Fruit fly (Drosophila melanogaster) whole organism, wandering third instar larva: Measurements from ENCODE around the gene tara.

Source experiments
- Abd-B ChIP-seq: fragments of >200 bp; optimal IDR thresholded peaks from 2 replicates; lab custom pipeline; 2017; ENCODE audit warnings: missing biosample characterization, missing genetic modification characterization
- CG32264 ChIP-seq: fragments of 200-800 bp; sonication (Bioruptor generic); optimal IDR thresholded peaks from 2 replicates; lab custom pipeline; 2016; ENCODE audit warnings: missing biosample characterization, missing genetic modification characterization
- CG9705 ChIP-seq: fragments of 200-800 bp; sonication (Bioruptor generic); optimal IDR thresholded peaks from 2 replicates; lab custom pipeline; 2018; ENCODE audit warnings: missing biosample characterization, mild to moderate bottlenecking, missing genetic modification characterization
- CrebA ChIP-seq: fragments of 200-800 bp; sonication (Bioruptor generic); optimal IDR thresholded peaks from 2 replicates; lab custom pipeline; 2016; ENCODE audit warnings: missing biosample characterization, mild to moderate bottlenecking, missing genetic modification characterization, borderline replicate concordance
- Dfd ChIP-seq: fragments of >200 bp; optimal IDR thresholded peaks from 2 replicates; lab custom pipeline; 2017; ENCODE audit warnings: missing biosample characterization, missing genetic modification characterization
- Dif ChIP-seq: fragments of 200-275, 200-300 bp; sonication (Bioruptor generic); optimal IDR thresholded peaks from 2 replicates; lab custom pipeline; 2018; ENCODE audit warnings: missing biosample characterization, missing genetic modification characterization; ENCODE audit not compliant: partially characterized antibody
- GATAd ChIP-seq: sonication (Bioruptor generic); optimal IDR thresholded peaks from 2 replicates; lab custom pipeline; 2016; ENCODE audit warnings: missing biosample characterization, missing genetic modification characterization
- HLH106 ChIP-seq: fragments of 200-800 bp; optimal IDR thresholded peaks from 3 replicates; lab custom pipeline; 2019; ENCODE audit warnings: missing biosample characterization, mild to moderate bottlenecking, missing genetic modification characterization, moderate library complexity
- Hnf4 ChIP-seq: fragments of 200-800 bp; sonication (Bioruptor generic); optimal IDR thresholded peaks from 2 replicates; lab custom pipeline; 2016; ENCODE audit warnings: missing biosample characterization, mild to moderate bottlenecking, missing genetic modification characterization
- Hr78 ChIP-seq: fragments of >200 bp; optimal IDR thresholded peaks from 2 replicates; lab custom pipeline; 2017; ENCODE audit warnings: missing biosample characterization, missing genetic modification characterization
- Hr83 ChIP-seq: fragments of 200-300 bp; sonication (Bioruptor generic); optimal IDR thresholded peaks from 2 replicates; lab custom pipeline; 2016; ENCODE audit warnings: missing biosample characterization, mild to moderate bottlenecking, missing genetic modification characterization, moderate library complexity; ENCODE audit not compliant: poor library complexity, severe bottlenecking
- Jra ChIP-seq: sonication (Bioruptor generic); optimal IDR thresholded peaks from 2 replicates; lab custom pipeline; 2016; ENCODE audit warnings: missing biosample characterization, missing genetic modification characterization
- Mio ChIP-seq: sonication (Bioruptor generic); optimal IDR thresholded peaks from 2 replicates; lab custom pipeline; 2016; ENCODE audit warnings: missing biosample characterization, missing genetic modification characterization
- Myc ChIP-seq: fragments of >200 bp; optimal IDR thresholded peaks from 2 replicates; lab custom pipeline; 2017
- N ChIP-seq: fragments of >200 bp; optimal IDR thresholded peaks from 2 replicates; lab custom pipeline; 2018; ENCODE audit warnings: missing biosample characterization, missing external identifiers, missing genetic modification characterization
- OdsH ChIP-seq: fragments of 200-800 bp; sonication (Bioruptor generic); optimal IDR thresholded peaks from 2 replicates; lab custom pipeline; 2016; ENCODE audit warnings: missing biosample characterization, mild to moderate bottlenecking, missing genetic modification characterization
- Rel ChIP-seq, 2 experiments: fragments of 200-800 bp; sonication (Bioruptor generic) in 1 of 2; optimal IDR thresholded peaks; 2 replicates in 1 of 2; 3 replicates in 1 of 2; lab custom pipeline; 2016 to 2019; ENCODE audit warnings: mild to moderate bottlenecking in 2 of 2, missing biosample characterization in 2 of 2, missing genetic modification characterization in 2 of 2, moderate library complexity in 1 of 2
- Sp1 ChIP-seq: fragments of 200-800 bp; sonication (Bioruptor generic); optimal IDR thresholded peaks from 3 replicates; lab custom pipeline; 2019; ENCODE audit warnings: missing biosample characterization, mild to moderate bottlenecking, missing genetic modification characterization, moderate library complexity
- Vsx2 ChIP-seq: fragments of 200-300, 225-300 bp; sonication (Bioruptor generic); optimal IDR thresholded peaks from 2 replicates; lab custom pipeline; 2018; ENCODE audit warnings: missing biosample characterization, missing genetic modification characterization; ENCODE audit not compliant: partially characterized antibody
- br ChIP-seq: fragments of 200-800 bp; sonication (Bioruptor generic); optimal IDR thresholded peaks from 2 replicates; lab custom pipeline; 2016; ENCODE audit warnings: missing biosample characterization, missing genetic modification characterization
- brk ChIP-seq: fragments of 200-800 bp; sonication (Bioruptor generic); optimal IDR thresholded peaks from 2 replicates; lab custom pipeline; 2016; ENCODE audit warnings: missing biosample characterization, mild to moderate bottlenecking, missing genetic modification characterization
- dl ChIP-seq, 2 experiments: fragments of 175-275, 200-275 bp in 1 of 2; fragments of 200-275 bp in 1 of 2; sonication (Bioruptor generic); optimal IDR thresholded peaks; lab custom pipeline; 2018; ENCODE audit warnings: mild to moderate bottlenecking in 2 of 2, missing biosample characterization in 2 of 2, missing genetic modification characterization in 2 of 2, moderate library complexity in 2 of 2; ENCODE audit not compliant: partially characterized antibody in 2 of 2, insufficient read depth in 1 of 2
- dmrt93B ChIP-seq: fragments of 200-800 bp; sonication (Bioruptor generic); optimal IDR thresholded peaks from 2 replicates; lab custom pipeline; 2018; ENCODE audit warnings: missing biosample characterization, mild to moderate bottlenecking, missing genetic modification characterization
- dsf ChIP-seq: sonication (Bioruptor generic); optimal IDR thresholded peaks from 2 replicates; lab custom pipeline; 2016; ENCODE audit warnings: missing biosample characterization, missing genetic modification characterization, borderline replicate concordance
- ey ChIP-seq: fragments of 200-800 bp; sonication (Bioruptor generic); optimal IDR thresholded peaks from 2 replicates; lab custom pipeline; 2016; ENCODE audit warnings: missing biosample characterization, missing genetic modification characterization
- foxo ChIP-seq, 2 experiments: fragments of 200-800 bp; sonication (Bioruptor generic); optimal IDR thresholded peaks; 2 replicates in 1 of 2; 3 replicates in 1 of 2; lab custom pipeline; 2016 to 2017; ENCODE audit warnings: missing biosample characterization in 2 of 2, missing genetic modification characterization in 2 of 2
- fru ChIP-seq: fragments of 200-800 bp; sonication (Bioruptor generic); optimal IDR thresholded peaks from 3 replicates; lab custom pipeline; 2016; ENCODE audit warnings: missing biosample characterization, mild to moderate bottlenecking, missing genetic modification characterization
- h ChIP-seq: fragments of 200-800 bp; sonication (Bioruptor generic); optimal IDR thresholded peaks from 3 replicates; lab custom pipeline; 2016; ENCODE audit warnings: missing biosample characterization, mild to moderate bottlenecking, missing genetic modification characterization
- jim ChIP-seq: fragments of 175-275, 200-325 bp; sonication (Bioruptor generic); optimal IDR thresholded peaks from 2 replicates; lab custom pipeline; 2016; ENCODE audit warnings: missing biosample characterization, mild to moderate bottlenecking, missing genetic modification characterization
- lola ChIP-seq: fragments of >200 bp; optimal IDR thresholded peaks from 2 replicates; lab custom pipeline; 2017; ENCODE audit warnings: missing biosample characterization, missing genetic modification characterization
- pan ChIP-seq: fragments of >200 bp; optimal IDR thresholded peaks from 2 replicates; lab custom pipeline; 2017
- psq ChIP-seq: fragments of 200-800 bp; sonication (Bioruptor generic); optimal IDR thresholded peaks from 3 replicates; lab custom pipeline; 2017; ENCODE audit warnings: missing biosample characterization, mild to moderate bottlenecking, missing genetic modification characterization, moderate library complexity
- rgr ChIP-seq: fragments of 200-800 bp; sonication (Bioruptor generic); optimal IDR thresholded peaks from 3 replicates; lab custom pipeline; 2016; ENCODE audit warnings: missing biosample characterization, mild to moderate bottlenecking, missing genetic modification characterization
- sage ChIP-seq: fragments of 200-800 bp; sonication (Bioruptor generic); optimal IDR thresholded peaks from 2 replicates; lab custom pipeline; 2016; ENCODE audit warnings: missing biosample characterization, mild to moderate bottlenecking, missing genetic modification characterization
- sv ChIP-seq: fragments of 200-800 bp; sonication (Bioruptor generic); optimal IDR thresholded peaks from 3 replicates; lab custom pipeline; 2016; ENCODE audit warnings: missing biosample characterization, missing genetic modification characterization
- tai ChIP-seq: sonication (Bioruptor generic); optimal IDR thresholded peaks from 2 replicates; lab custom pipeline; 2016; ENCODE audit warnings: missing biosample characterization, missing genetic modification characterization
- usp ChIP-seq: fragments of >200 bp; optimal IDR thresholded peaks from 2 replicates; lab custom pipeline; 2017; ENCODE audit warnings: missing biosample characterization, missing genetic modification characterization
- woc ChIP-seq: sonication (Bioruptor generic); optimal IDR thresholded peaks from 2 replicates; lab custom pipeline; 2016; ENCODE audit warnings: missing biosample characterization, mild to moderate bottlenecking, missing genetic modification characterization

Gene tara

DNA sequence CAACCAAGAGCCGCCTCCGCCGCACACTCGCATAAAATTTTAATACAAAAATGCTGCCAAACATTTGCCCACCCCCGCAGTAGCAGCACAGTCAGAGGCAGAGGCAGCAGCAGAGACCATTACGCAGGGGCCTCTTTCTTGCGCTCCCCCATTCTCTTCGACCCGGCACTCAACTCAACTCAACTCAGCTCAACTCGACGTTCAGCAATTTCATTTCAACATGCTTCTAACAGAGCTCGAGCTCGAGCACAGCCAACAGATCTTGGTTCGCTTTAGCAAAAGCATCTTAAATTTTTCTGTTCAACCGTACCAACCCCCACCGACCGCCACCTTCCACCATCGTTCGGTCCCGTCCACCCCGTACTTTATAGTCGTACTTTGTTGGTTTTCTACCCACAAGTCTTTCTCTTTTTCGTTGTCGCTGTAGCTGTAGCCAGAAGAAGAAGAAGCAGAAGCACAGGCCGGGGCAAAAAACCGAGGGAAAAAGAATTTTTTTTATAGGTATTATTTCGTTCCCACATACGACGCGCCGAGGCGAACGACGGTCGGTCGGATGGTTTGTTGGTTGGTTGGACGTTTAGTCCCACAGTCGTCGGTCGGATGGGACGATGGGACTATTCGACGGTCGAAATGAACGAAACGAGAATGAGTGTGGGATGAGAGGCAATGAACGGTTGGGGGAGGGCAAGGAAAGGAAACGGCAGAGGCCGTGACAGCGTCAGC lies 9.9 kb downstream of the tara start:
- TF ChIP-seq Dif (GFP tag; lab: Kevin White, UChicago): peak; percentile 86
- peak; percentile 90 for TF ChIP-seq Hr83 (GFP tag; lab: Kevin White, UChicago)
- peak; percentile 66 for TF ChIP-seq Hnf4
- no peak for TF ChIP-seq Mio (GFP tag; lab: Kevin White, UChicago)
- TF ChIP-seq pan (lab: Kevin White, UChicago): no peak
- TF ChIP-seq dsf (GFP tag; lab: Kevin White, UChicago): no peak
- TF ChIP-seq CrebA (GFP tag; lab: Kevin White, UChicago): peak; percentile 93
- TF ChIP-seq ey: no peak
- TF ChIP-seq foxo (GFP tag; optimal IDR thresholded peaks at IDR 0.05; lab: Kevin White, UChicago): peak in 1 of 2 experiments; percentile 69
- no peak for TF ChIP-seq CG9705
- no peak for TF ChIP-seq Vsx2
- no peak for TF ChIP-seq usp
- peak; percentile 24 to 86 for TF ChIP-seq dl (GFP tag; optimal IDR thresholded peaks at IDR 0.05; lab: Kevin White, UChicago; ENCODE audit: insufficient read depth in 1 of 2, partially characterized antibody in 2 of 2)
- no peak for TF ChIP-seq Myc (lab: Kevin White, UChicago)
- no peak for TF ChIP-seq dmrt93B (GFP tag; lab: Kevin White, UChicago)
- peak; percentile 82 for TF ChIP-seq h
- no peak for TF ChIP-seq Hr78 (GFP tag; lab: Kevin White, UChicago)
- TF ChIP-seq N (GFP tag; lab: Kevin White, UChicago): no peak
- TF ChIP-seq lola (GFP tag; lab: Kevin White, UChicago): no peak
- peak; percentile 86 for TF ChIP-seq brk (GFP tag; lab: Kevin White, UChicago)
- no peak for TF ChIP-seq GATAd (GFP tag; lab: Kevin White, UChicago)
- TF ChIP-seq Abd-B (GFP tag; lab: Kevin White, UChicago): no peak
- no peak for TF ChIP-seq HLH106 (tag; lab: Kevin White, UChicago)
- TF ChIP-seq sv: no peak
- TF ChIP-seq CG32264 (GFP tag; lab: Kevin White, UChicago): peak; percentile 8
- peak; percentile 86 for TF ChIP-seq tai (GFP tag; lab: Kevin White, UChicago)
- peak; percentile 19 for TF ChIP-seq sage (GFP tag; lab: Kevin White, UChicago)
- TF ChIP-seq Sp1 (GFP tag; lab: Kevin White, UChicago): no peak
- peak; percentile 51 for TF ChIP-seq fru (GFP tag; lab: Kevin White, UChicago)
- peak; percentile 59 for TF ChIP-seq br (GFP tag; lab: Kevin White, UChicago)
- TF ChIP-seq jim (GFP tag; lab: Kevin White, UChicago): peak; percentile 10
- peak; percentile 42 for TF ChIP-seq Rel (GFP tag; optimal IDR thresholded peaks at IDR 0.05; lab: Kevin White, UChicago)
- peak; percentile 85 for TF ChIP-seq Rel (tag; optimal IDR thresholded peaks at IDR 0.05; lab: Kevin White, UChicago)
- TF ChIP-seq woc: peak; percentile 83
- TF ChIP-seq OdsH (GFP tag; lab: Kevin White, UChicago): no peak
- peak; percentile 89 for TF ChIP-seq psq (GFP tag; lab: Kevin White, UChicago)
- peak; percentile 12 for TF ChIP-seq rgr (GFP tag; lab: Kevin White, UChicago)
- TF ChIP-seq Dfd (GFP tag; lab: Kevin White, UChicago): no peak
- TF ChIP-seq Jra (GFP tag; lab: Kevin White, UChicago): peak; percentile 74

dm6 chr3R:16235941-16236712 lies 10.7 kb downstream of the tara start:
- TF ChIP-seq Abd-B (GFP tag; lab: Kevin White, UChicago) (no peak), Jra (GFP tag; lab: Kevin White, UChicago) (no peak), dsf (GFP tag; lab: Kevin White, UChicago) (no peak), brk (GFP tag; lab: Kevin White, UChicago) (no peak), dmrt93B (GFP tag; lab: Kevin White, UChicago) (peak; percentile 95), ey (peak; percentile 61), OdsH (GFP tag; lab: Kevin White, UChicago) (peak; percentile 62), woc (peak; percentile 31), Myc (lab: Kevin White, UChicago) (no peak), Hnf4 (no peak), GATAd (GFP tag; lab: Kevin White, UChicago) (no peak), dl (GFP tag; optimal IDR thresholded peaks at IDR 0.05; lab: Kevin White, UChicago; ENCODE audit: insufficient read depth in 1 of 2, partially characterized antibody in 2 of 2) (peak; percentile 56 to 64), Hr78 (GFP tag; lab: Kevin White, UChicago) (no peak), psq (GFP tag; lab: Kevin White, UChicago) (peak; percentile 65), h (no peak), Mio (GFP tag; lab: Kevin White, UChicago) (peak; percentile 37), CG9705 (peak; percentile 72), fru (GFP tag; lab: Kevin White, UChicago) (peak; percentile 45), Rel (GFP tag; optimal IDR thresholded peaks at IDR 0.05; lab: Kevin White, UChicago) (no peak), Rel (tag; optimal IDR thresholded peaks at IDR 0.05; lab: Kevin White, UChicago) (peak; percentile 64), rgr (GFP tag; lab: Kevin White, UChicago) (peak; percentile 40), br (GFP tag; lab: Kevin White, UChicago) (peak; percentile 51), CrebA (GFP tag; lab: Kevin White, UChicago) (peak; percentile 93), Dif (GFP tag; lab: Kevin White, UChicago) (peak; percentile 85), usp (no peak), sage (GFP tag; lab: Kevin White, UChicago) (peak; percentile 29), Dfd (GFP tag; lab: Kevin White, UChicago) (peak; percentile 87), pan (lab: Kevin White, UChicago) (no peak), CG32264 (GFP tag; lab: Kevin White, UChicago) (no peak), sv (peak; percentile 79), foxo (GFP tag; optimal IDR thresholded peaks at IDR 0.05; lab: Kevin White, UChicago) (peak; percentile 72 to 77), lola (GFP tag; lab: Kevin White, UChicago) (no peak), Vsx2 (no peak), Hr83 (GFP tag; lab: Kevin White, UChicago) (peak; percentile 97), HLH106 (tag; lab: Kevin White, UChicago) (peak; percentile 92)
